Worm (Caenorhabditis elegans): ENCODE results near the gene C36C5.15.

C36C5.15 gene

ce11 chrV:3132116-3132515 is 36.4 kb downstream of the C36C5.15 start:
- no peak for TF ChIP-seq W03F9.2 (tag; optimal IDR thresholded peaks at IDR 0.05)
- TF ChIP-seq him-1 (tag; optimal IDR thresholded peaks at IDR 0.05), result no peak
- TF ChIP-seq dao-5 (tag; optimal IDR thresholded peaks at IDR 0.05), result no peak

- TF ChIP-seq dao-5 (tag; optimal IDR thresholded peaks at IDR 0.05) (no peak), him-1 (tag; optimal IDR thresholded peaks at IDR 0.05) (no peak)
These were observed 39.7 kb downstream of the C36C5.15 start, which contains the start of gene tat-6 for ce11 chrV:3128803-3129202. Gene tat-6 (plus strand): TSS chrV:3129103.

ce11 chrV:3127670-3128069 is 40.9 kb downstream of the C36C5.15 start, which contains the start of gene Y73C8C.10:
Gene Y73C8C.10 (minus strand): TSS chrV:3127770.
- no peak for TF ChIP-seq him-1 (tag; optimal IDR thresholded peaks at IDR 0.05)
- TF ChIP-seq W03F9.2 (tag; optimal IDR thresholded peaks at IDR 0.05), result no peak
- TF ChIP-seq dao-5 (tag; optimal IDR thresholded peaks at IDR 0.05), result no peak

- TF ChIP-seq W03F9.2 (tag; optimal IDR thresholded peaks at IDR 0.05) (no peak), dao-5 (tag; optimal IDR thresholded peaks at IDR 0.05) (no peak), him-1 (tag; optimal IDR thresholded peaks at IDR 0.05) (no peak)
These were observed 43.6 kb downstream of the C36C5.15 start, which contains the start of gene Y73C8C.12 for ce11 chrV:3124912-3125311. Gene Y73C8C.12 (plus strand): TSS chrV:3125212.

- TF ChIP-seq dao-5 (tag; optimal IDR thresholded peaks at IDR 0.05) (no peak), him-1 (tag; optimal IDR thresholded peaks at IDR 0.05) (no peak), W03F9.2 (tag; optimal IDR thresholded peaks at IDR 0.05) (no peak)
These were observed 46.1 kb downstream of the C36C5.15 start for ce11 chrV:3122403-3122802.

- TF ChIP-seq W03F9.2 (tag; optimal IDR thresholded peaks at IDR 0.05) (no peak), him-1 (tag; optimal IDR thresholded peaks at IDR 0.05) (no peak), dao-5 (tag; optimal IDR thresholded peaks at IDR 0.05) (no peak)
These were observed 46.8 kb downstream of the C36C5.15 start, which contains the start of gene srt-56 for ce11 chrV:3121743-3122142. Gene srt-56 (minus strand): TSS chrV:3121843.

ce11 chrV:3119185-3119584 is 49.4 kb downstream of the C36C5.15 start:
- TF ChIP-seq dao-5 (tag; optimal IDR thresholded peaks at IDR 0.05) (no peak), him-1 (tag; optimal IDR thresholded peaks at IDR 0.05) (no peak), W03F9.2 (tag; optimal IDR thresholded peaks at IDR 0.05) (no peak)

ce11 chrV:3118167-3118566 is 50.4 kb downstream of the C36C5.15 start, which contains the start of gene clec-210:
Gene clec-210 (plus strand): TSS chrV:3118377.
- TF ChIP-seq W03F9.2 (tag; optimal IDR thresholded peaks at IDR 0.05) (no peak), dao-5 (tag; optimal IDR thresholded peaks at IDR 0.05) (no peak), him-1 (tag; optimal IDR thresholded peaks at IDR 0.05) (no peak)

All from whole organism, L4/young adult.